Fruit fly (Drosophila melanogaster) whole organism, wandering third instar larva: ENCODE measurements around the gene nesd.
A peak's percentile ranks its signal among the peaks of the same experiment; 100 is the strongest.

ENCODE experiments used
- CrebA ChIP-seq: fragments of 200-800 bp; sonication (Bioruptor generic); optimal IDR thresholded peaks from 2 replicates; lab custom pipeline; 2016; ENCODE audit warnings: missing biosample characterization, mild to moderate bottlenecking, missing genetic modification characterization, borderline replicate concordance
- Hnf4 ChIP-seq: fragments of 200-800 bp; sonication (Bioruptor generic); optimal IDR thresholded peaks from 2 replicates; lab custom pipeline; 2016; ENCODE audit warnings: missing biosample characterization, mild to moderate bottlenecking, missing genetic modification characterization
- Jra ChIP-seq: sonication (Bioruptor generic); optimal IDR thresholded peaks from 2 replicates; lab custom pipeline; 2016; ENCODE audit warnings: missing biosample characterization, missing genetic modification characterization
- Sp1 ChIP-seq: fragments of 200-800 bp; sonication (Bioruptor generic); optimal IDR thresholded peaks from 3 replicates; lab custom pipeline; 2019; ENCODE audit warnings: missing biosample characterization, mild to moderate bottlenecking, missing genetic modification characterization, moderate library complexity
- psq ChIP-seq: fragments of 200-800 bp; sonication (Bioruptor generic); optimal IDR thresholded peaks from 3 replicates; lab custom pipeline; 2017; ENCODE audit warnings: missing biosample characterization, mild to moderate bottlenecking, missing genetic modification characterization, moderate library complexity

DNA sequence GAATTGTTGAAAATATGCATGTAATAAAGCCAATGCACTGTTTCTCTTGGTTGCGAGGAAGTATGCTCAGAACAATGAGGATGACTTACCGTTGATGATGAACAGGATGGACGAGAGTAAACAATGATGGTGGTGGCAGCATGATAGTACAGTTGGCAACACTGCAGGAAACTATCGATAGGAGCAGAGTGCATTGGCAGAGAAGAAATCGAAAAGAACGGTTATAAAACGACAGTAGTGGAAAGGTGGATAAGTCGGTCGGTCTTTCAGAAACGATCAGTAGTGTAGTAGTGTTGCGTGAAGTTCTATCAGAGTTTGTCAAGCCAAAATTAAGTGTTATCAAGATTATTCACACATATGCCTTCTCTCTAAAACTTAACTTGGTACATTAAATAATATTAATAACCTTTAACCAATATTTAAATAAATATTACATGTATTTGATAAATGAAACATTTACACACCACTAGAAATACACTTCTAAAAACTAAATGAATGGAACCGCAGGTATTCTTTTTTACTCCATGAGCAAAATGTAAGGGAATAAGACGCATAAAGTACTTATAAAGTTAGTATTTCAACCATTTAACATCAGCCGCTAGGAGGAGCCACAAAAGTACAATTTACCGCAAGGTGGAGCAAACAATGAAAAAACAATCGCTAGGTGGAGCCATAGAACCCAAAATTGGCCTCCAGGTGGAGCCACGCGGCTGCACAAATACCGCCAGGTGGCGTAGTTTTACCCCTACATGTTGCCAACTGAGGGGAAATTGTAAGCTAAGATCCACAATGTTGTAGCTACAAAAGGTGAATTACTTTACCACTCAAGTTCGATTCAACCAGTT lies 26.8 kb downstream of the nesd start:
- TF ChIP-seq psq (GFP tag; lab: Kevin White, UChicago), result peak; percentile 62
- peak; percentile 73 for TF ChIP-seq Sp1 (GFP tag; lab: Kevin White, UChicago)
- TF ChIP-seq CrebA (GFP tag; lab: Kevin White, UChicago), result no peak
- TF ChIP-seq Jra (GFP tag; lab: Kevin White, UChicago), result peak; percentile 34
- peak; percentile 68 for TF ChIP-seq Hnf4 (GFP tag; lab: Kevin White, UChicago)
